Worm (Caenorhabditis elegans) whole organism, L1 larva: ENCODE results near the gene srx-105.

Source experiments
- ama-1 ChIP-seq: fragments of 150-350 bp; optimal IDR thresholded peaks from 2 replicates; lab custom pipeline; 2014
- ceh-88 ChIP-seq: fragments of 200-800 bp; sonication (Bioruptor generic); IDR thresholded peaks from 2 replicates; pipeline ENCODE4 v1.3.6; 2022; ENCODE audit warnings: missing genetic modification characterization, missing compliant biosample characterization
- fos-1 ChIP-seq: fragments of 150-350 bp; optimal IDR thresholded peaks from 2 replicates; lab custom pipeline; 2014; ENCODE audit warnings: missing biosample characterization, missing genetic modification characterization
- nhr-76 ChIP-seq: sonication (generic microtip); optimal IDR thresholded peaks from 2 replicates; lab custom pipeline; 2017; ENCODE audit warnings: missing biosample characterization, missing genetic modification characterization
- pax-3 ChIP-seq: fragments of 200-800 bp; sonication (Bioruptor generic); optimal IDR thresholded peaks from 2 replicates; lab custom pipeline; 2018; ENCODE audit warnings: mild to moderate bottlenecking, missing genetic modification characterization, moderate library complexity, missing compliant biosample characterization
- skn-1 ChIP-seq: fragments of 150-350 bp; optimal IDR thresholded peaks from 2 replicates; lab custom pipeline; 2014; ENCODE audit warnings: missing biosample characterization, missing genetic modification characterization
- tbx-2 ChIP-seq: sonication (generic microtip); optimal IDR thresholded peaks from 2 replicates; lab custom pipeline; 2016; ENCODE audit warnings: missing genetic modification characterization, missing compliant biosample characterization
- unc-62 ChIP-seq: fragments of 150-350 bp; optimal IDR thresholded peaks from 2 replicates; lab custom pipeline; 2014; ENCODE audit warnings: missing biosample characterization, missing genetic modification reagents, missing genetic modification characterization
- ztf-4 ChIP-seq: fragments of 150-350 bp; optimal IDR thresholded peaks from 2 replicates; lab custom pipeline; 2014; ENCODE audit warnings: missing biosample characterization, missing genetic modification characterization

- no peak for TF ChIP-seq ama-1 (lab: Kevin White, UChicago)
- TF ChIP-seq unc-62 (GFP tag; lab: Kevin White, UChicago) = no peak
- no peak for TF ChIP-seq ztf-4 (tag; lab: Kevin White, UChicago)
- TF ChIP-seq pax-3 = no peak
- no peak for TF ChIP-seq fos-1 (tag; lab: Kevin White, UChicago)
- TF ChIP-seq nhr-76 (tag; lab: Kevin White, UChicago) = no peak
- no peak for TF ChIP-seq skn-1 (tag; lab: Kevin White, UChicago)
- no peak for TF ChIP-seq tbx-2
- TF ChIP-seq ceh-88 (GFP tag; lab: Robert Waterston, UW) = no peak
These were observed 46.2 kb upstream of the srx-105 start, which contains the start of gene fbxb-92 for ce11 chrII:3747405-3747804.
